Worm (Caenorhabditis elegans): ENCODE results near the gene hlh-27.

- no peak for TF ChIP-seq elt-1 (tag; optimal IDR thresholded peaks at IDR 0.05)
- TF ChIP-seq nhr-12 (tag; optimal IDR thresholded peaks at IDR 0.05), result peak; percentile 74
- peak; percentile 97 for TF ChIP-seq nhr-25 (tag; optimal IDR thresholded peaks at IDR 0.05)
- peak; percentile 98 for TF ChIP-seq zag-1 (tag; optimal IDR thresholded peaks at IDR 0.05)
- TF ChIP-seq blmp-1 (tag; optimal IDR thresholded peaks at IDR 0.05; ENCODE audit: insufficient read depth), result peak; percentile 90
- TF ChIP-seq unc-62 (GFP tag; optimal IDR thresholded peaks at IDR 0.05), result peak; percentile 86
- TF ChIP-seq snpc-4 (tag; optimal IDR thresholded peaks at IDR 0.05), result peak; percentile 100
- peak; percentile 88 to 92 for TF ChIP-seq mdl-1 (tag; optimal IDR thresholded peaks at IDR 0.05)
- peak; percentile 94 to 97 for TF ChIP-seq lsy-2 (tag; optimal IDR thresholded peaks at IDR 0.05)
Measured at ce11 chrII:5543476-5544144, 3.6 kb upstream of the hlh-27 start.

All from whole organism, L2 larva.